In genomic region chr3L:7970442-7970841, dm6 we compare ENCODE assay signal across 4 fruit fly cellular contexts.
TF ChIP-seq lines count a peak whose summit lies in the region.

TSS of gene RNaseX25 (plus strand) at chr3L:7970588.

- no peak for TF ChIP-seq CTCF in whole organism, embryonic (GFP tag; optimal IDR thresholded peaks at IDR 0.05; lab: Kevin White, UChicago)

TF ChIP-seq in whole organism, adult, 20 proteins besides CTCF, POLR2A, EP300 and RAD21:
- TF ChIP-seq tj (GFP tag; optimal IDR thresholded peaks at IDR 0.05; lab: Kevin White, UChicago) = peak; percentile 93
- no peak for TF ChIP-seq pad (GFP tag; optimal IDR thresholded peaks at IDR 0.05; lab: Kevin White, UChicago)
- no peak for TF ChIP-seq CG33017 (tag; optimal IDR thresholded peaks at IDR 0.05; lab: Kevin White, UChicago)
- TF ChIP-seq ovo (GFP tag; optimal IDR thresholded peaks at IDR 0.05; lab: Kevin White, UChicago) = no peak
- TF ChIP-seq bab1 (GFP tag; optimal IDR thresholded peaks at IDR 0.05; lab: Kevin White, UChicago) = peak; percentile 60

TF ChIP-seq in whole organism, embryonic, 481 proteins besides CTCF, POLR2A, EP300 and RAD21 (continues in another document):
- TF ChIP-seq gem (tag; optimal IDR thresholded peaks at IDR 0.05; lab: Kevin White, UChicago) (no peak), Fer3 (tag; optimal IDR thresholded peaks at IDR 0.05; lab: Kevin White, UChicago) (no peak), da (GFP tag; optimal IDR thresholded peaks at IDR 0.05; lab: Kevin White, UChicago) (no peak), CG10147 (GFP tag; optimal IDR thresholded peaks at IDR 0.05; lab: Kevin White, UChicago) (no peak), chif (GFP tag; optimal IDR thresholded peaks at IDR 0.05; lab: Kevin White, UChicago) (no peak), trem (tag; optimal IDR thresholded peaks at IDR 0.05; lab: Kevin White, UChicago) (peak; percentile 2), Antp (GFP tag; optimal IDR thresholded peaks at IDR 0.05; lab: Kevin White, UChicago) (no peak), CG12104 (GFP tag; optimal IDR thresholded peaks at IDR 0.05; lab: Kevin White, UChicago) (no peak), zen2 (GFP tag; IDR thresholded peaks at IDR 0.05; lab: Robert Waterston, UW; ENCODE audit: partially characterized antibody) (peak; percentile 98), CG10209 (GFP tag; optimal IDR thresholded peaks at IDR 0.05; lab: Kevin White, UChicago) (no peak), toy (GFP tag; IDR thresholded peaks at IDR 0.05; lab: Robert Waterston, UW) (no peak), mam (GFP tag; optimal IDR thresholded peaks at IDR 0.05; lab: Kevin White, UChicago) (no peak), ase (GFP tag; IDR thresholded peaks at IDR 0.05; lab: Robert Waterston, UW) (no peak), sr (GFP tag; IDR thresholded peaks at IDR 0.05; lab: Robert Waterston, UW) (no peak), crol (GFP tag; IDR thresholded peaks at IDR 0.05; lab: Robert Waterston, UW) (no peak), sqz (GFP tag; optimal IDR thresholded peaks at IDR 0.05; lab: Kevin White, UChicago) (no peak), Abd-B (GFP tag; optimal IDR thresholded peaks at IDR 0.05; lab: Kevin White, UChicago) (no peak), en (GFP tag; optimal IDR thresholded peaks at IDR 0.05; lab: Kevin White, UChicago) (no peak), D19A (tag; optimal IDR thresholded peaks at IDR 0.05; lab: Kevin White, UChicago) (no peak), Opbp (GFP tag; IDR thresholded peaks at IDR 0.05; lab: Robert Waterston, UW; ENCODE audit: partially characterized antibody) (peak; percentile 92), CG5953 (GFP tag; IDR thresholded peaks at IDR 0.05; lab: Robert Waterston, UW) (no peak), Gug (GFP tag; IDR thresholded peaks at IDR 0.05; lab: Robert Waterston, UW) (no peak), CG17361 (GFP tag; IDR thresholded peaks at IDR 0.05; lab: Robert Waterston, UW) (peak; percentile 8; the same call in 1 of the 3 replicates), phol (tag; optimal IDR thresholded peaks at IDR 0.05; lab: Kevin White, UChicago) (peak; percentile 0), CG42726 (GFP tag; IDR thresholded peaks at IDR 0.05; lab: Robert Waterston, UW; ENCODE audit: partially characterized antibody) (peak; percentile 64; the same call in 1 of the 2 replicates), Hmx (GFP tag; optimal IDR thresholded peaks at IDR 0.05; lab: Kevin White, UChicago) (no peak), CG3726 (GFP tag; IDR thresholded peaks at IDR 0.05; lab: Robert Waterston, UW) (no peak), CG6272 (GFP tag; IDR thresholded peaks at IDR 0.05; lab: Robert Waterston, UW) (no peak), YL-1 (GFP tag; optimal IDR thresholded peaks at IDR 0.05; lab: Kevin White, UChicago) (peak; percentile 47), CG4404 (GFP tag; IDR thresholded peaks at IDR 0.05; lab: Robert Waterston, UW) (no peak)

TF ChIP-seq in whole organism, prepupa, 60 proteins besides CTCF, POLR2A, EP300 and RAD21:
- TF ChIP-seq Ets96B (tag; optimal IDR thresholded peaks at IDR 0.05; lab: Kevin White, UChicago) (no peak), CG1621 (tag; optimal IDR thresholded peaks at IDR 0.05; lab: Kevin White, UChicago) (peak; percentile 38)

TF ChIP-seq in whole organism, wandering third instar larva, 38 proteins besides CTCF, POLR2A, EP300 and RAD21:
- TF ChIP-seq woc (GFP tag; optimal IDR thresholded peaks at IDR 0.05; lab: Kevin White, UChicago) (no peak), sage (GFP tag; optimal IDR thresholded peaks at IDR 0.05; lab: Kevin White, UChicago) (peak; percentile 13), dmrt93B (GFP tag; optimal IDR thresholded peaks at IDR 0.05; lab: Kevin White, UChicago) (no peak), pan (optimal IDR thresholded peaks at IDR 0.05; lab: Kevin White, UChicago) (no peak)
TF ChIP-seq in whole organism, wandering third instar larva: peak in this region for 1.
